Fruit fly (Drosophila melanogaster): Measurements from ENCODE around the gene Ir94a.

DNA sequence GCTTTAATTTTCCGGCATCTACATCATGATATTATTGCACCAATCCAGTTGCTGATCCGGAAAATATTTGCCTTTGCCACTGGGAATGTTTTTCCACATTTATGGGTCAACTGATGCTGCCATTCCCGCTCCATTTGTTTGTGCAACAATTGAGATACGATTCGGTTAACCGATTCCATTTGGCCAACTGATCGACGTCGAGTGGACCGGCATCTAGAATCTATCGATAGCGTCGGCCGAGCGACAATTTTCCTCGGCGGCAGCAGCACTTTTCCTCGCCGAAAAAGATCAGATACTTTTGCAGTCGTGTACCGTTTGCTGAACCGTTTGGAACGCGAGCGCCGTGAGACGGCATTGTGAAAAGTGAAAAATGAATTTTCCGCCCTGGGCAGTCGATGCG lies 6.5 kb downstream of the Ir94a start, which contains the start of gene CG42390:
- TF ChIP-seq Snoo (tag; optimal IDR thresholded peaks at IDR 0.05) (no peak), CG9948 (tag; optimal IDR thresholded peaks at IDR 0.05) (no peak), Pif1A (GFP tag; optimal IDR thresholded peaks at IDR 0.05) (no peak), Pif1B (GFP tag; optimal IDR thresholded peaks at IDR 0.05) (no peak), rn (GFP tag; IDR thresholded peaks at IDR 0.05) (no peak), Ets98B (GFP tag; IDR thresholded peaks at IDR 0.05) (no peak), fd96Ca (GFP tag; IDR thresholded peaks at IDR 0.05) (no peak), CG17806 (tag; optimal IDR thresholded peaks at IDR 0.05) (no peak), EcR (GFP tag; optimal IDR thresholded peaks at IDR 0.05) (no peak)
